Fruit fly (Drosophila melanogaster): ENCODE data around the gene ValRS-m.

Gene ValRS-m

DNA sequence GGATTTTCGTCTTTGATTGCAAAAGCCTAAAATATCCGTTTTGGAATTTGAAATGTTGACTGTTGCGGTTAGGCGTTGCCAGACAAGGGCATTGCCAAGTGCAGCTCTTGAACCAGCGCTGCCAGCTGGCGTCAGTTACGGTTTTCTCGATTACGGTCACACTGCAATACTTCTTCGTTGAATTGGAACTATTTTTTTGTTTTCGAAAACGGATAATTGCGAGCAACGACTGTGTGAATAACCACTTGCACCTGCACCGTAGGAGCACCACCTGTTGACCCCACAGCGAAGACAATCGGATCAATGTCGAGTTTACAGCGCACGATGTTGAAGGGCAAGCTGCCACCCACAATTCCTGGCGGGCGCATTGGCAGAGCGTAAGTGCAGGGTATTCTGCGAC is 22.0 kb upstream of the ValRS-m start, which contains the start of gene CG5068 (continued):
- TF ChIP-seq CG12659 (GFP tag; optimal IDR thresholded peaks at IDR 0.05): no peak
- peak; percentile 17 for TF ChIP-seq CG14710 (tag; optimal IDR thresholded peaks at IDR 0.05)
- TF ChIP-seq CG31224 (GFP tag; IDR thresholded peaks at IDR 0.05): no peak
- peak; percentile 33 for TF ChIP-seq Sin3A (optimal IDR thresholded peaks at IDR 0.05)
- no peak for TF ChIP-seq emc (GFP tag; optimal IDR thresholded peaks at IDR 0.05)
- peak; percentile 22 for TF ChIP-seq D19B (GFP tag; optimal IDR thresholded peaks at IDR 0.05)
- no peak for TF ChIP-seq sob (GFP tag; IDR thresholded peaks at IDR 0.05)
- TF ChIP-seq CG10321 (GFP tag; IDR thresholded peaks at IDR 0.05): no peak
- no peak for TF ChIP-seq sens (GFP tag)
- TF ChIP-seq CG12236 (GFP tag; optimal IDR thresholded peaks at IDR 0.05): no peak
- no peak for TF ChIP-seq az2 (GFP tag; optimal IDR thresholded peaks at IDR 0.05)
- no peak for TF ChIP-seq CG3163 (GFP tag; optimal IDR thresholded peaks at IDR 0.05)
- TF ChIP-seq pzg (GFP tag; optimal IDR thresholded peaks at IDR 0.05): peak; percentile 87
- TF ChIP-seq CTCF (GFP tag; optimal IDR thresholded peaks at IDR 0.05): peak; percentile 13
- no peak for TF ChIP-seq CG11085 (GFP tag; IDR thresholded peaks at IDR 0.05)
- TF ChIP-seq knrl (GFP tag; IDR thresholded peaks at IDR 0.05; ENCODE audit: partially characterized antibody): peak; percentile 23; the same call in 1 of the 3 replicates
- peak; percentile 83 for TF ChIP-seq E2f2 (GFP tag; IDR thresholded peaks at IDR 0.05)
- no peak for TF ChIP-seq hb (GFP tag; IDR thresholded peaks at IDR 0.05; ENCODE audit: partially characterized antibody)
- TF ChIP-seq Blimp-1 (GFP tag; optimal IDR thresholded peaks at IDR 0.05): no peak
- TF ChIP-seq h (optimal IDR thresholded peaks at IDR 0.05): no peak
- TF ChIP-seq HmgZ (tag; optimal IDR thresholded peaks at IDR 0.05): peak; percentile 14
- TF ChIP-seq CG3995 (GFP tag; optimal IDR thresholded peaks at IDR 0.05): no peak
- TF ChIP-seq dpn (GFP tag; optimal IDR thresholded peaks at IDR 0.05): no peak
- TF ChIP-seq CG7928 (GFP tag; optimal IDR thresholded peaks at IDR 0.05): no peak
- TF ChIP-seq D (optimal IDR thresholded peaks at IDR 0.05): peak; percentile 56
- TF ChIP-seq D (GFP tag; optimal IDR thresholded peaks at IDR 0.05): no peak
- 0 out of 2 replicates have a peak, but pooled peaks have one; percentile 26 for TF ChIP-seq bbx (GFP tag; IDR thresholded peaks at IDR 0.05; ENCODE audit: partially characterized antibody)
- no peak for TF ChIP-seq gem (tag; optimal IDR thresholded peaks at IDR 0.05)
- TF ChIP-seq nom (GFP tag; optimal IDR thresholded peaks at IDR 0.05): no peak
- TF ChIP-seq MBD-R2 (GFP tag; IDR thresholded peaks at IDR 0.05): peak; percentile 86
- TF ChIP-seq Max (GFP tag; optimal IDR thresholded peaks at IDR 0.05): no peak
- TF ChIP-seq Stat92E (GFP tag; optimal IDR thresholded peaks at IDR 0.05): no peak
- TF ChIP-seq esg (GFP tag; conservative IDR thresholded peaks at IDR 0.05): no peak
- TF ChIP-seq crp (GFP tag; optimal IDR thresholded peaks at IDR 0.05): peak in 1 of 2 experiments; percentile 71
- no peak for TF ChIP-seq CG18764 (GFP tag; optimal IDR thresholded peaks at IDR 0.05)
- no peak for TF ChIP-seq CG43689 (GFP tag; IDR thresholded peaks at IDR 0.05)
- peak; percentile 80 for TF ChIP-seq CG3847 (GFP tag; IDR thresholded peaks at IDR 0.05)
- peak; percentile 7 for TF ChIP-seq CG17912 (GFP tag; optimal IDR thresholded peaks at IDR 0.05)
- no peak for TF ChIP-seq Fer3 (tag; optimal IDR thresholded peaks at IDR 0.05)
- TF ChIP-seq Hmx (GFP tag; optimal IDR thresholded peaks at IDR 0.05): no peak
- no peak for TF ChIP-seq CG8765 (GFP tag; IDR thresholded peaks at IDR 0.05)
- TF ChIP-seq CHES-1-like (GFP tag; optimal IDR thresholded peaks at IDR 0.05): no peak
- no peak for TF ChIP-seq Rx (GFP tag; IDR thresholded peaks at IDR 0.05)
- no peak for TF ChIP-seq CG11560 (tag; IDR thresholded peaks at IDR 0.05)
- TF ChIP-seq CG17612 (GFP tag; IDR thresholded peaks at IDR 0.05): no peak
- TF ChIP-seq CG5953 (GFP tag; IDR thresholded peaks at IDR 0.05): no peak
- TF ChIP-seq CG14667 (GFP tag; IDR thresholded peaks at IDR 0.05): no peak
- no peak for TF ChIP-seq Awh (GFP tag; IDR thresholded peaks at IDR 0.05)
- TF ChIP-seq CoRest (tag; optimal IDR thresholded peaks at IDR 0.05): peak; percentile 34
- TF ChIP-seq ken (GFP tag; IDR thresholded peaks at IDR 0.05): no peak
- no peak for TF ChIP-seq inv (GFP tag; IDR thresholded peaks at IDR 0.05; ENCODE audit: partially characterized antibody)
- no peak for TF ChIP-seq Pdp1 (GFP tag; optimal IDR thresholded peaks at IDR 0.05)
- TF ChIP-seq zen (tag; optimal IDR thresholded peaks at IDR 0.05): no peak

All from whole organism, embryonic.